Fruit fly (Drosophila melanogaster): ENCODE data around the gene AhcyL2.

The AhcyL2 gene

DNA sequence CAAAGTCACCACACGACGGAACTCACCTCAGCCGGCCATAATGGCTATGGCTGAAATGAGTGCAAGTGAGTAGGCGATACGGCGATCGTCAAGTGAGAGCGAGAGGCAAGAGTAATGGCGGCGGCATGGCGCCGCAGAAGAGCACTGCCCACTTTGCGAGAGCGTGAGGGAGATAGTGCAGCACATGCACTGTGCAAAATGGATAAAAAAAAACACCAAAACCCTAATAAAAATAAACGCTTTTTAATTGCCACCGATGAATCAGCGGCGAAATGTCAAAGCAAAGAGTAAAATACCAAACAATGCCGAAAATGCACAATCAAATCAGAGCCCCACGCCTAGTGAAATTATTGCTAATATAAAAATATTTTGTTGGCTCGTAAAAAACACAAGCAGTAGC, 33.3 kb downstream of the AhcyL2 start (continued):
- TF ChIP-seq hb (GFP tag; IDR thresholded peaks at IDR 0.05; ENCODE audit: partially characterized antibody) (peak; percentile 17; the same call in 1 of the 3 replicates), CG7271 (tag; optimal IDR thresholded peaks at IDR 0.05) (no peak), stwl (tag; optimal IDR thresholded peaks at IDR 0.05) (no peak), vvl (GFP tag; IDR thresholded peaks at IDR 0.05) (peak; percentile 76), odd (GFP tag; optimal IDR thresholded peaks at IDR 0.05) (no peak), gcm2 (GFP tag; optimal IDR thresholded peaks at IDR 0.05) (no peak), CHES-1-like (GFP tag; optimal IDR thresholded peaks at IDR 0.05) (no peak), toy (GFP tag; IDR thresholded peaks at IDR 0.05) (no peak), BtbVII (GFP tag; optimal IDR thresholded peaks at IDR 0.05) (no peak), Adf1 (GFP tag; IDR thresholded peaks at IDR 0.05) (peak; percentile 98), ara (GFP tag; IDR thresholded peaks at IDR 0.05) (peak; percentile 67; the same call in 1 of the 2 replicates), CG12299 (tag; optimal IDR thresholded peaks at IDR 0.05) (no peak), CG14014 (GFP tag; IDR thresholded peaks at IDR 0.05) (no peak), Hand (GFP tag; optimal IDR thresholded peaks at IDR 0.05) (no peak), ATbp (GFP tag; optimal IDR thresholded peaks at IDR 0.05) (no peak), Poxn (GFP tag; IDR thresholded peaks at IDR 0.05) (no peak), CG34224 (GFP tag; IDR thresholded peaks at IDR 0.05; ENCODE audit: partially characterized antibody) (0 out of 3 replicates have a peak, but pooled peaks have one; percentile 13), Mes4 (GFP tag; optimal IDR thresholded peaks at IDR 0.05) (no peak), Bdp1 (GFP tag; optimal IDR thresholded peaks at IDR 0.05) (no peak), ERR (GFP tag; optimal IDR thresholded peaks at IDR 0.05) (no peak), CG17328 (GFP tag; IDR thresholded peaks at IDR 0.05) (peak; percentile 43), ftz-f1 (GFP tag; optimal IDR thresholded peaks at IDR 0.05) (no peak), CG3065 (GFP tag; optimal IDR thresholded peaks at IDR 0.05) (no peak), corto (GFP tag; optimal IDR thresholded peaks at IDR 0.05) (no peak), CG30431 (GFP tag; optimal IDR thresholded peaks at IDR 0.05) (no peak), nau (GFP tag; optimal IDR thresholded peaks at IDR 0.05) (no peak), CG15073 (GFP tag; optimal IDR thresholded peaks at IDR 0.05) (no peak), sr (GFP tag; IDR thresholded peaks at IDR 0.05) (peak; percentile 73; the same call in 2 of the 3 replicates), Nf-YB (GFP tag; optimal IDR thresholded peaks at IDR 0.05) (peak; percentile 93), CG16779 (GFP tag; IDR thresholded peaks at IDR 0.05) (no peak), CG5953 (GFP tag; IDR thresholded peaks at IDR 0.05) (no peak), CG7556 (GFP tag; optimal IDR thresholded peaks at IDR 0.05) (no peak), tll (GFP tag; optimal IDR thresholded peaks at IDR 0.05) (peak in 1 of 2 experiments; percentile 32), CG3163 (GFP tag; optimal IDR thresholded peaks at IDR 0.05) (peak; percentile 4), crol (GFP tag; IDR thresholded peaks at IDR 0.05) (peak; percentile 39; the same call in 1 of the 2 replicates), Doc2 (GFP tag; IDR thresholded peaks at IDR 0.05) (no peak), shn (GFP tag; optimal IDR thresholded peaks at IDR 0.05) (no peak), bsh (GFP tag; optimal IDR thresholded peaks at IDR 0.05) (no peak), CG1233 (GFP tag; optimal IDR thresholded peaks at IDR 0.05) (no peak), eyg (GFP tag; optimal IDR thresholded peaks at IDR 0.05) (no peak), hth (optimal IDR thresholded peaks at IDR 0.05) (no peak), CG6175 (GFP tag; IDR thresholded peaks at IDR 0.05) (no peak), CG18619 (GFP tag; optimal IDR thresholded peaks at IDR 0.05) (no peak), CG10462 (GFP tag; optimal IDR thresholded peaks at IDR 0.05) (no peak), exex (tag; optimal IDR thresholded peaks at IDR 0.05) (no peak), Hey (tag; optimal IDR thresholded peaks at IDR 0.05) (no peak), ham (GFP tag; IDR thresholded peaks at IDR 0.05) (no peak), insv (GFP tag; optimal IDR thresholded peaks at IDR 0.05) (no peak), HHEX (GFP tag; optimal IDR thresholded peaks at IDR 0.05) (no peak), CG2199 (GFP tag; IDR thresholded peaks at IDR 0.05) (no peak), CG3838 (GFP tag; optimal IDR thresholded peaks at IDR 0.05) (no peak), CG13624 (GFP tag; optimal IDR thresholded peaks at IDR 0.05) (peak; percentile 47)

All from whole organism, embryonic.